Worm (Caenorhabditis elegans): Measurements from ENCODE around the gene col-177.

col-177 gene

ce11 chrX:11012337-11012736 lies 10.7 kb upstream of the col-177 start, which contains the start of gene F58A3.3:
Gene F58A3.3, plus strand, starts transcription at chrX:11012637.
- no peak for TF ChIP-seq nhr-77 (tag; optimal IDR thresholded peaks at IDR 0.05)
- TF ChIP-seq nhr-23 (tag; optimal IDR thresholded peaks at IDR 0.05), result no peak
- no peak for TF ChIP-seq sem-4 (tag; optimal IDR thresholded peaks at IDR 0.05)
- no peak for TF ChIP-seq gmeb-1 (tag; optimal IDR thresholded peaks at IDR 0.05)
- TF ChIP-seq zag-1 (tag; optimal IDR thresholded peaks at IDR 0.05), result no peak
- no peak for TF ChIP-seq nhr-237 (tag; optimal IDR thresholded peaks at IDR 0.05)
- no peak for TF ChIP-seq ama-1 (optimal IDR thresholded peaks at IDR 0.05)
- TF ChIP-seq peb-1 (tag; optimal IDR thresholded peaks at IDR 0.05), result no peak
- TF ChIP-seq unc-62 (GFP tag; optimal IDR thresholded peaks at IDR 0.05), result no peak
- no peak for TF ChIP-seq ZK546.5 (tag; optimal IDR thresholded peaks at IDR 0.05)

- TF ChIP-seq mdl-1 (tag; optimal IDR thresholded peaks at IDR 0.05) (no peak), elt-1 (tag; optimal IDR thresholded peaks at IDR 0.05) (no peak), nhr-25 (tag; optimal IDR thresholded peaks at IDR 0.05) (no peak), nhr-23 (tag; optimal IDR thresholded peaks at IDR 0.05) (no peak), nhr-11 (tag; optimal IDR thresholded peaks at IDR 0.05) (no peak), unc-62 (GFP tag; optimal IDR thresholded peaks at IDR 0.05) (no peak), skn-1 (tag; optimal IDR thresholded peaks at IDR 0.05) (no peak), unc-55 (GFP tag; optimal IDR thresholded peaks at IDR 0.05) (no peak), ztf-4 (tag; optimal IDR thresholded peaks at IDR 0.05) (no peak), alr-1 (tag; optimal IDR thresholded peaks at IDR 0.05) (no peak), zag-1 (tag; optimal IDR thresholded peaks at IDR 0.05) (no peak), ceh-16 (tag; optimal IDR thresholded peaks at IDR 0.05) (no peak), sem-4 (tag; optimal IDR thresholded peaks at IDR 0.05) (no peak), nhr-12 (tag; optimal IDR thresholded peaks at IDR 0.05) (no peak), gmeb-1 (tag; optimal IDR thresholded peaks at IDR 0.05) (no peak), ztf-1 (GFP tag; conservative IDR thresholded peaks at IDR 0.05) (no peak), R02D3.7 (tag; optimal IDR thresholded peaks at IDR 0.05) (no peak), lin-11 (tag; optimal IDR thresholded peaks at IDR 0.05) (no peak), mbf-1 (tag; optimal IDR thresholded peaks at IDR 0.05) (no peak)
These were observed 8.9 kb upstream of the col-177 start, which contains the start of gene F58A3.4 for ce11 chrX:11010565-11010964. Gene F58A3.4, minus strand, starts transcription at chrX:11010665.

ce11 chrX:11008954-11009353 lies 7.3 kb upstream of the col-177 start, which contains the start of gene ttr-31:
Gene ttr-31, minus strand, starts transcription at chrX:11009054.
- TF ChIP-seq sma-9 (GFP tag; optimal IDR thresholded peaks at IDR 0.05) (no peak), sma-9 (tag; optimal IDR thresholded peaks at IDR 0.05) (no peak), Y55F3AM.14 (GFP tag; optimal IDR thresholded peaks at IDR 0.05) (no peak), crh-2 (tag; optimal IDR thresholded peaks at IDR 0.05) (no peak), F13H6.1 (tag; optimal IDR thresholded peaks at IDR 0.05) (no peak), nhr-77 (tag; optimal IDR thresholded peaks at IDR 0.05) (no peak)

ce11 chrX:11008052-11008451 lies 6.4 kb upstream of the col-177 start, which contains the start of gene del-5:
Gene del-5, minus strand, starts transcription at chrX:11008181.
- TF ChIP-seq nhr-12 (tag; optimal IDR thresholded peaks at IDR 0.05) (no peak), sma-3 (GFP tag; optimal IDR thresholded peaks at IDR 0.05) (peak; percentile 4), fos-1 (tag; optimal IDR thresholded peaks at IDR 0.05) (peak; percentile 90), sma-9 (GFP tag; optimal IDR thresholded peaks at IDR 0.05) (peak; percentile 37), sma-9 (tag; optimal IDR thresholded peaks at IDR 0.05) (no peak), F13H6.1 (tag; optimal IDR thresholded peaks at IDR 0.05) (peak; percentile 15)

ce11 chrX:11007393-11007792 lies 5.7 kb upstream of the col-177 start:
- TF ChIP-seq crh-2 (tag; optimal IDR thresholded peaks at IDR 0.05) (peak; percentile 23), gmeb-1 (tag; optimal IDR thresholded peaks at IDR 0.05) (peak; percentile 3), nhr-25 (tag; optimal IDR thresholded peaks at IDR 0.05) (no peak), fos-1 (tag; optimal IDR thresholded peaks at IDR 0.05) (peak; percentile 75), sma-9 (GFP tag; optimal IDR thresholded peaks at IDR 0.05) (peak; percentile 0), sma-9 (tag; optimal IDR thresholded peaks at IDR 0.05) (no peak)

ce11 chrX:11003701-11004100 lies 2.1 kb upstream of the col-177 start:
- TF ChIP-seq skn-1 (tag; optimal IDR thresholded peaks at IDR 0.05) (no peak), unc-39 (tag; optimal IDR thresholded peaks at IDR 0.05) (no peak), nhr-23 (tag; optimal IDR thresholded peaks at IDR 0.05) (no peak), nhr-10 (tag; optimal IDR thresholded peaks at IDR 0.05) (no peak), C34F6.9 (tag; optimal IDR thresholded peaks at IDR 0.05) (no peak), nhr-12 (tag; optimal IDR thresholded peaks at IDR 0.05) (no peak), lin-13 (GFP tag; optimal IDR thresholded peaks at IDR 0.05) (no peak), F13H6.1 (tag; optimal IDR thresholded peaks at IDR 0.05) (no peak), dmd-4 (tag; optimal IDR thresholded peaks at IDR 0.05) (no peak), crh-2 (tag; optimal IDR thresholded peaks at IDR 0.05) (no peak), ztf-1 (GFP tag; conservative IDR thresholded peaks at IDR 0.05) (no peak)
